Worm (Caenorhabditis elegans) whole organism, L2 larva: ENCODE results near the gene ZK550.2.

ENCODE experiments used
- C34F6.9 ChIP-seq: fragments of 150-350 bp; optimal IDR thresholded peaks from 2 replicates; lab custom pipeline; 2014; ENCODE audit warnings: missing biosample characterization, missing genetic modification characterization
- R02D3.7 ChIP-seq: fragments of 150-350 bp; optimal IDR thresholded peaks from 2 replicates; lab custom pipeline; 2014; ENCODE audit warnings: missing biosample characterization, missing genetic modification characterization
- ZK546.5 ChIP-seq: sonication (generic microtip); optimal IDR thresholded peaks from 2 replicates; lab custom pipeline; 2017; ENCODE audit warnings: missing biosample characterization, missing genetic modification characterization
- alr-1 ChIP-seq: fragments of 150-350 bp; optimal IDR thresholded peaks from 2 replicates; lab custom pipeline; 2014; ENCODE audit warnings: missing biosample characterization, missing genetic modification characterization
- ama-1 ChIP-seq: fragments of 150-350 bp; optimal IDR thresholded peaks from 2 replicates; lab custom pipeline; 2018; ENCODE audit warnings: inconsistent platforms
- blmp-1 ChIP-seq: sonication (generic microtip); optimal IDR thresholded peaks from 2 replicates; lab custom pipeline; 2017; ENCODE audit warnings: missing genetic modification characterization, mild to moderate bottlenecking, missing compliant biosample characterization, antibody characterized with exemption, moderate library complexity; ENCODE audit not compliant: insufficient read depth
- ceh-16 ChIP-seq: fragments of 150-350 bp; optimal IDR thresholded peaks from 2 replicates; lab custom pipeline; 2014; ENCODE audit warnings: missing biosample characterization, missing genetic modification characterization
- ceh-82 ChIP-seq: fragments of 150-350 bp; optimal IDR thresholded peaks from 2 replicates; lab custom pipeline; 2014; ENCODE audit warnings: missing biosample characterization, missing genetic modification characterization
- dmd-4 ChIP-seq: sonication (generic microtip); optimal IDR thresholded peaks from 2 replicates; lab custom pipeline; 2017; ENCODE audit warnings: missing biosample characterization, missing genetic modification characterization
- egl-27 ChIP-seq: sonication (generic microtip); optimal IDR thresholded peaks from 3 replicates; lab custom pipeline; 2017; ENCODE audit warnings: missing biosample characterization, missing genetic modification reagents, missing genetic modification characterization
- elt-3 ChIP-seq: sonication (generic microtip); optimal IDR thresholded peaks from 2 replicates; lab custom pipeline; 2017; ENCODE audit warnings: missing biosample characterization, missing genetic modification characterization
- gmeb-1 ChIP-seq: fragments of 150-350 bp; optimal IDR thresholded peaks from 2 replicates; lab custom pipeline; 2014; ENCODE audit warnings: missing biosample characterization, missing genetic modification characterization
- lin-11 ChIP-seq: fragments of 150-350 bp; sonication (generic microtip); optimal IDR thresholded peaks from 2 replicates; lab custom pipeline; 2014; ENCODE audit warnings: missing biosample characterization, missing genetic modification characterization, inconsistent platforms, mixed read lengths
- mab-5 ChIP-seq: fragments of 150-350 bp; optimal IDR thresholded peaks from 2 replicates; lab custom pipeline; 2014; ENCODE audit warnings: missing biosample characterization, missing genetic modification characterization
- mbf-1 ChIP-seq: sonication (generic microtip); optimal IDR thresholded peaks from 2 replicates; lab custom pipeline; 2017; ENCODE audit warnings: missing biosample characterization, missing genetic modification characterization
- mdl-1 ChIP-seq, 2 experiments: fragments of 150-350 bp in 1 of 2; sonication (generic microtip) in 1 of 2; optimal IDR thresholded peaks; 2 replicates each; lab custom pipeline; 2017; ENCODE audit warnings: missing biosample characterization in 2 of 2, missing genetic modification characterization in 2 of 2
- nhr-10 ChIP-seq: sonication (generic microtip); optimal IDR thresholded peaks from 2 replicates; lab custom pipeline; 2017; ENCODE audit warnings: missing biosample characterization, missing genetic modification characterization
- nhr-11 ChIP-seq: fragments of 150-350 bp; optimal IDR thresholded peaks from 2 replicates; lab custom pipeline; 2014; ENCODE audit warnings: missing biosample characterization, missing genetic modification characterization
- nhr-129 ChIP-seq: fragments of 150-350 bp; optimal IDR thresholded peaks from 2 replicates; lab custom pipeline; 2014; ENCODE audit warnings: missing biosample characterization, missing genetic modification characterization
- nhr-21 ChIP-seq: fragments of 150-350 bp; optimal IDR thresholded peaks from 2 replicates; lab custom pipeline; 2014; ENCODE audit warnings: missing biosample characterization, missing genetic modification characterization
- nhr-237 ChIP-seq: fragments of 150-350 bp; optimal IDR thresholded peaks from 2 replicates; lab custom pipeline; 2014; ENCODE audit warnings: missing biosample characterization, missing genetic modification characterization
- nhr-25 ChIP-seq: fragments of 150-350 bp; sonication (generic microtip); optimal IDR thresholded peaks from 3 replicates; lab custom pipeline; 2014; ENCODE audit warnings: missing biosample characterization, missing genetic modification characterization
- nhr-6 ChIP-seq: fragments of 150-350 bp; optimal IDR thresholded peaks from 2 replicates; lab custom pipeline; 2014; ENCODE audit warnings: missing biosample characterization, missing genetic modification characterization
- sma-3 ChIP-seq: sonication (generic microtip); optimal IDR thresholded peaks from 2 replicates; lab custom pipeline; 2016; ENCODE audit warnings: missing genetic modification reagents, missing genetic modification characterization, missing compliant biosample characterization
- snpc-4 ChIP-seq: fragments of 150-350 bp; optimal IDR thresholded peaks from 2 replicates; lab custom pipeline; 2014; ENCODE audit warnings: missing biosample characterization, missing genetic modification characterization
- unc-39 ChIP-seq: fragments of 150-350 bp; optimal IDR thresholded peaks from 2 replicates; lab custom pipeline; 2014; ENCODE audit warnings: missing biosample characterization, missing genetic modification characterization
- unc-55 ChIP-seq: fragments of 150-350 bp; sonication (generic microtip); optimal IDR thresholded peaks from 3 replicates; lab custom pipeline; 2014; ENCODE audit warnings: missing biosample characterization, missing genetic modification reagents, missing genetic modification characterization
- unc-62 ChIP-seq: fragments of 150-350 bp; optimal IDR thresholded peaks from 2 replicates; lab custom pipeline; 2014; ENCODE audit warnings: missing biosample characterization, missing genetic modification reagents, missing genetic modification characterization
- ztf-11 ChIP-seq: sonication (generic microtip); optimal IDR thresholded peaks from 2 replicates; lab custom pipeline; 2017; ENCODE audit warnings: missing biosample characterization, missing genetic modification characterization
- ztf-4 ChIP-seq: fragments of 150-350 bp; optimal IDR thresholded peaks from 2 replicates; lab custom pipeline; 2014; ENCODE audit warnings: missing biosample characterization, missing genetic modification characterization

Gene ZK550.2

DNA sequence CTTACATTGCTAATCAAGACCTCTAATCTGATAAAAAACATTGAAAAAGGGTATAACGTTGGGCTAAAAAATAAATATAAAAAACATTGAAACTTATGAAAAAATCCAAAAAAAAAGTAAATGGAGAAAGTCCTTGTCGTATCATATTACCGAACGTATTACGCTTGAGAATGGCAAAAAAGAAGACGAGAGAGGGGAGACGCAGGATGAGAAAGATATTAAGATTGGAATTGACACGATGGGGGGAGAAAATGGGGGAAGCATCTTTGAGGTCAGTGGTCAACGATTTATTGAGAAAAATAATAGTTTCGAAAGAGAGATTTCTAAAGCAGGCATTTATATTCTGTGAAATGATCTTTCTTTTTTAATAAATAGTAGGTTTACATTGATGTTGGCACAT, 36.1 kb upstream of the ZK550.2 start:
- no peak for TF ChIP-seq egl-27
- no peak for TF ChIP-seq nhr-21 (tag; lab: Kevin White, UChicago)
- TF ChIP-seq nhr-25 (tag; lab: Kevin White, UChicago): peak; percentile 38
- TF ChIP-seq lin-11 (tag; lab: Kevin White, UChicago): no peak
- TF ChIP-seq C34F6.9 (tag; lab: Kevin White, UChicago): peak; percentile 3

DNA sequence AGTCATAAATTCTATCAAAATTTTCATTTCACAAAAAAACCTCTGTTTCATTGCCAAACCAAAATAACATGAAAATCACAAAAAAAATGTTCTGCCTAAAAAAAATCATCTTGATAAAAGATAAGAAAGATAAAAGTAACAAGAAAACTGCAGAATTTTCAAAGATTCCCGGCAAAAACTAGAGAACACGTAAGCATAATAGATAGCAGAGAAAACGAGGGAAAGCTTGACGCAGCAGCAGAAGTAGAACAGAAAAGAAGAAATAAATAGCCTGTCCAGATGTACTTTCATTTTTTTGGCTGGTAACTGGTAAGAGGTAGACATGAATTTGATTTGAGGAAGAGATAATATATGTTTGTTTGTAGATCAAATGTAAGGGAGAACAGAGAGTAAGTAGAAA, 34.6 kb upstream of the ZK550.2 start:
- TF ChIP-seq unc-55 (GFP tag; lab: Kevin White, UChicago): peak; percentile 38
- peak; percentile 3 for TF ChIP-seq blmp-1 (tag; lab: Kevin White, UChicago)
- no peak for TF ChIP-seq elt-3
- TF ChIP-seq, all 48 proteins: peak for 2

ce11 chrIV:17215070-17215469, 30.3 kb upstream of the ZK550.2 start:
- TF ChIP-seq nhr-129 (no peak), unc-55 (GFP tag; lab: Kevin White, UChicago) (peak; percentile 48), ceh-16 (tag; lab: Kevin White, UChicago) (no peak), C34F6.9 (tag; lab: Kevin White, UChicago) (peak; percentile 22)

DNA sequence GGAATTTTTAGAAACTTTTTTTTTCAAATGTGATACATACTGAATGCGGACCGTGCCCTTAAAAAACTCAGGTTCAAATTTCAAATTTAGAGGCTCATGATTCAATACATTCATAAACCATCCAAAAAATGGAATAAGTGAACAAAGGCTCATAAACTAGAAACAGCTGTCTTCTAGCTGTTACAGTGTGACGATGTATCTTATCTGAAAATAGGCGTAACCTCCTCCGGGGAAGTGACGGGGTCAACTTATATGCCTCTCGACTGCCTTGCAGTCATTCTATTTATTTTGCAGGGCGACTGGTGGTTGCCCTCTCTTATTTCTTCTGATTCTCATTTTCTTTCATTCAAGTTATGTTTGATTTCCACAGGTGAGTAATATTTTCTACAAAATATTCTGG, 29.3 kb upstream of the ZK550.2 start, which contains the start of gene Y116A8B.1:
Gene Y116A8B.1, plus strand, starts transcription at position 301 of the 400 bp plus-strand sequence.
- TF ChIP-seq egl-27 (no peak), snpc-4 (tag; lab: Kevin White, UChicago) (no peak), lin-11 (tag; lab: Kevin White, UChicago) (no peak)

DNA sequence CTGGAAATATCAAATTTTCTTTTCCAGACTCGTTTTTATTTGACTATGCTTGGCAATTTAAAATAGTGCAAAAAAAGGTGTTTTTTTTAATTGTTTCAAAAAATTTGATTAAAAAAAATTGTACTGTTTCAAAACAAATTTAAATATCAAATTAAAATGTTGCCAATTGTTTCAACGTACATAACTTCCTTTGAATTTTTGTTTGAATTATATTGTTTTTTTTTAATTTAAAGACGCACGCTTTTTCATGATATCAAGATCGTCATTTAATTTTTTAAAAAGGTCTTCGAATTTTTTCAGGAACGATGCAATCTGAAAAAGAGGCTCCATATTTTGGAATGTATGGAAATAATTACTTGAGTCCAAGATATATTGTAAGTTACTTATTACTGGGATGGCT, 21.9 kb upstream of the ZK550.2 start, which contains the start of gene Y116A8B.4:
Gene Y116A8B.4, plus strand, starts transcription at position 301 of the 400 bp plus-strand sequence.
- TF ChIP-seq ztf-11 (tag; lab: Kevin White, UChicago) (no peak), nhr-21 (tag; lab: Kevin White, UChicago) (no peak), unc-55 (GFP tag; lab: Kevin White, UChicago) (no peak), nhr-237 (no peak)

ce11 chrIV:17230958-17231357, 14.4 kb upstream of the ZK550.2 start, which contains the start of gene npr-32:
npr-32 (minus strand) TSS chrIV:17231058.
- TF ChIP-seq dmd-4 (tag; lab: Kevin White, UChicago): no peak
- no peak for TF ChIP-seq ceh-16 (tag; lab: Kevin White, UChicago)
- TF ChIP-seq gmeb-1 (tag; lab: Kevin White, UChicago): no peak
- no peak for TF ChIP-seq nhr-237
- no peak for TF ChIP-seq ama-1
- no peak for TF ChIP-seq nhr-25 (tag; lab: Kevin White, UChicago)
- TF ChIP-seq nhr-129: no peak
- no peak for TF ChIP-seq egl-27
- TF ChIP-seq unc-62 (GFP tag; lab: Kevin White, UChicago): no peak
- no peak for TF ChIP-seq unc-39
- TF ChIP-seq snpc-4 (tag; lab: Kevin White, UChicago): no peak
- TF ChIP-seq mab-5 (tag; lab: Kevin White, UChicago): no peak
- no peak for TF ChIP-seq sma-3 (GFP tag; lab: Kevin White, UChicago)
- TF ChIP-seq nhr-10 (tag; lab: Kevin White, UChicago): no peak
- TF ChIP-seq mdl-1 (tag; optimal IDR thresholded peaks at IDR 0.05; lab: Kevin White, UChicago): no peak

- TF ChIP-seq ztf-4 (tag; lab: Kevin White, UChicago) (no peak), lin-11 (tag; lab: Kevin White, UChicago) (no peak), elt-3 (no peak), mbf-1 (tag; lab: Kevin White, UChicago) (no peak), ZK546.5 (tag; lab: Kevin White, UChicago) (no peak), mdl-1 (tag; optimal IDR thresholded peaks at IDR 0.05; lab: Kevin White, UChicago) (no peak), blmp-1 (tag; lab: Kevin White, UChicago) (no peak), ama-1 (no peak), ceh-16 (tag; lab: Kevin White, UChicago) (no peak), R02D3.7 (no peak), alr-1 (no peak), nhr-6 (tag; lab: Kevin White, UChicago) (no peak), nhr-11 (tag; lab: Kevin White, UChicago) (no peak), ceh-82 (no peak), unc-55 (GFP tag; lab: Kevin White, UChicago) (no peak), snpc-4 (tag; lab: Kevin White, UChicago) (no peak)
These were observed 12.5 kb upstream of the ZK550.2 start for ce11 chrIV:17232899-17233298.
